Worm (Caenorhabditis elegans) whole organism, L4/young adult: ENCODE measurements around the gene C28D4.5.
A peak's percentile ranks its signal among the peaks of the same experiment; 100 is the strongest.
"Not testable (repeated sequence)": the region's sequence is repeated elsewhere in the genome, so short reads cannot be mapped to it uniquely, and the experiment has no call there.

ENCODE experiments used
- W03F9.2 ChIP-seq: fragments of 150-350 bp; optimal IDR thresholded peaks from 2 replicates; lab custom pipeline; 2014; ENCODE audit warnings: missing biosample characterization, missing genetic modification characterization
- dao-5 ChIP-seq: sonication (generic microtip); optimal IDR thresholded peaks from 2 replicates; lab custom pipeline; 2016; ENCODE audit warnings: missing genotype, missing genetic modification characterization, moderate library complexity, missing compliant biosample characterization
- him-1 ChIP-seq: sonication (generic microtip); optimal IDR thresholded peaks from 2 replicates; lab custom pipeline; 2016; ENCODE audit warnings: missing genotype, missing genetic modification reagents, missing genetic modification characterization, missing compliant biosample characterization

The C28D4.5 gene

DNA sequence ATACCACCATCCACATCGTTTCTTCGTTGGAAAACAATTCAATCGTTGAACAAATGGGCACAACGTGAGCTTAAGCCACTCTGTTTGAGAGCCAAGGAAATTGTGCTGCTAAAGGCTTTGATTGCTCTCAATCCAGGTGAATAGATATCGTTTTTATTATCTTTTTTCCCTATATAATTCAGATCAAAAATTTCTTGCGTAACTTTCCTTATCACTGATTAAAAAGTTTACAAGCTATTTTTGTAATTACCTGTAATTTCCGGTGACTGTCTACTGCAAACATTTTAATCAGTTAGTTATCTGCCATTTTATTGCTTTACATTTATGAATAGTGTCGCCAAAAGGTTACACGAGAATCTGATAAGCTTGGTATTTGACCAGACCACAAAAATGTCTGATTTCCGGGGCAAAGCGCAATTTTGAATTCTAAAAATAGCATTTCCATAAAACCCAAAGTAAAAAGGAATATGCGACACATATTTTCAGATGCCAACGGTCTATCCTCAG is 16.1 kb upstream of the C28D4.5 start:
- TF ChIP-seq W03F9.2 (tag; lab: Kevin White, UChicago) (no peak), dao-5 (tag; lab: Kevin White, UChicago) (no peak), him-1 (tag; lab: Kevin White, UChicago) (no peak)

ce11 chrIV:9761751-9762150 is 15.1 kb upstream of the C28D4.5 start:
- no peak for TF ChIP-seq him-1 (tag; lab: Kevin White, UChicago)
- no peak for TF ChIP-seq dao-5 (tag; lab: Kevin White, UChicago)
- no peak for TF ChIP-seq W03F9.2 (tag; lab: Kevin White, UChicago)

DNA sequence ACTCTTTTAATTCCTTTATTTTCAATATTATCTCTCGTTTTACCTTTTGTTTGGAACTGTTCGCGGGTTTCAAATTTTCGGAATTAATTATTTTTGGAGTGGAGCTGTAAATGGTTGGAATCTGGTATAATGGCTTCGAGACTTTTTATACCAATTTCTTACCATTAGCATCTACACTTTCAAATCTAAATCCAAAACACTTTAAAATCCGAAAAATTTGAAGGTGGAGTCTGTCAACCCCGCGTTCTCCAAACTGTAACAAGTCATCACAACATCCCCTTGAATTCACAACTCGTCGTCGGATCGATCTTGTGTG is 10.7 kb upstream of the C28D4.5 start, which contains the start of gene nhr-97:
Gene nhr-97, plus strand, starts transcription at position 217 of the 316 bp plus-strand sequence.
- TF ChIP-seq W03F9.2 (tag; lab: Kevin White, UChicago) (no peak), dao-5 (tag; lab: Kevin White, UChicago) (no peak), him-1 (tag; lab: Kevin White, UChicago) (no peak)

- TF ChIP-seq him-1 (tag; lab: Kevin White, UChicago) (no peak), W03F9.2 (tag; lab: Kevin White, UChicago) (peak; percentile 41)
Measured at ce11 chrIV:9756647-9757424, 10.2 kb upstream of the C28D4.5 start.

DNA sequence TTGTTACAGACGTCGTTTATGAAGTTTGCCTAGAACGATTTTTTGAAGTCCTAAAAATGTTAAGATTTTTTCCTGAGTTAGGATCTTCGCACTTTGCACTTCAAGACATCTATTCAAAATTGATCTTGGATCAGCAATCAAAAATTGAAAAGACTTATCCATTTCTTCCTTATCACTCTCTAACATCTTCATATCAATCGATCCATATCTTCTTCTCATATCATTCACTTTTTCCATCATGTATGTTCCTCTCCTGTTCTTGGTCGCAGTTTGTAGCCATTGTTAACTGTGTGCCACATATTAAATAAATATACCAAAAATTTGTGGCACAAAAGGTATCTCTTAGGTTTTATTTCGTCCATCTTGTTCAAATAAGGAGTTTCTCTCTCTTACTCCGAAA is 9.1 kb upstream of the C28D4.5 start:
- TF ChIP-seq dao-5 (tag; lab: Kevin White, UChicago) (no peak), him-1 (tag; lab: Kevin White, UChicago) (no peak), W03F9.2 (tag; lab: Kevin White, UChicago) (no peak)

DNA sequence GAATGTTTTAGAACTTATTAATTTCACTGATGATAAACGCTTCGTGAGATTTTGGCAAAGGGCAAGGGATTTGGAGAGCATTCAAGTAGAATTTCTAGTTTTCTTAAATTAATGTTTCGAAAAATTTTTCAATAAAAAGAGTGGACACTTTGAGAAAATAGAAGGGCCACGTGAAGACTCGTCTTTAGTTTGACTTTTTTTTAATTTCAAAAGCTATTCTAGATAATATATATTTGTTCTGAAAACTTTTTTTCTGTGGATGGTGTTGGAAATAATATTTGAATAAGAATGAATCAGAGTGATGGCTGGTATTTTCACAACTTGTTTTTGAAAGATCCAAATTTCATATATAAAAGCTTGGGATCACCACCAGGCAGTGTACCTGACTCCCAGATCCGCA is 1.7 kb upstream of the C28D4.5 start, which contains the start of gene C28D4.8:
Gene C28D4.8, minus strand, starts transcription at position 101 of the 400 bp plus-strand sequence.
- no peak for TF ChIP-seq W03F9.2 (tag; lab: Kevin White, UChicago)
- no peak for TF ChIP-seq dao-5 (tag; lab: Kevin White, UChicago)
- no peak for TF ChIP-seq him-1 (tag; lab: Kevin White, UChicago)

DNA sequence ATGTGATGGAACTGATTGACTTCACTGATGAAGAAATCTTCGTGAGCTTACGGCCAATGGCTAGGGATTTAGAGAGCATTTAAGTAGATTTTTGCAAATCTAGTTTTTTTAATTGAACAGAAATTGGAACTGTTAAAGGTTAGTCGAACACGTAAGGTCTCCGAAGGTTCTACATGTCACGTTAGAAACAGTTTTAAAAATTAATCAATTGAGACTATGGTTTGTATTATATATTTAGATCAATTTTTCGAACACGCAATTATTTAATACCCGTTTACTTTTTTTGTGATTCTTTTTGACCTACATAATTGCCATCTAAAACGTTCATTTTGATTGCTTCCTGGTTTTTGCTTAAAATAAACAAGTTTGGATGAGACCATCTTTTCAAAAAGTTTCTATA is 1.8 kb downstream of the C28D4.5 start, which contains the start of gene C28D4.4:
Gene C28D4.4, minus strand, starts transcription at position 101 of the 400 bp plus-strand sequence.
- TF ChIP-seq W03F9.2 (tag; lab: Kevin White, UChicago): no peak
- TF ChIP-seq dao-5 (tag; lab: Kevin White, UChicago): no peak
- TF ChIP-seq him-1 (tag; lab: Kevin White, UChicago): no peak

DNA sequence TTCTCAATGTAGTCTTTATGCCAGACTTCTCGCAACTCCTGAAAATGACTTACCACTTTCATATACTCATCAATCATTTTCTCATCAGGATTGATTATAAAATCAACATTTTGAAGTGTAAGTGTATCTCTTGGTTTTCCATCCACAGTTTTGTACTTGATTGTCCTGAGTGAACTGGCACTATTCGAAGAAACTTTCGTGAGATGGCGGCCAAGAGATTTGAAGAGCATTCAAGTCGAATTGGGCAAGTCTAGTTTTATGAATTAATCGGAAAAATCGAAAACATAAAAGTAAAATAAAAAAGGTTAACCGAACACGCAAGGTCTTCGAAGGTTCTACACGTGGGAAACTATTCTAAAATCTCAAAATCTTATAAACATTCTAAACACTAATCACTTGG is 3.8 kb downstream of the C28D4.5 start, which contains the start of gene C28D4.7:
Gene C28D4.7, minus strand, starts transcription at position 265 of the 400 bp plus-strand sequence.
- TF ChIP-seq dao-5 (tag; lab: Kevin White, UChicago): no peak
- TF ChIP-seq him-1 (tag; lab: Kevin White, UChicago): no peak
- TF ChIP-seq W03F9.2 (tag; lab: Kevin White, UChicago): no peak

- TF ChIP-seq W03F9.2, dao-5, him-1 (tag; lab: Kevin White, UChicago): not testable (repeated sequence)
Measured at ce11 chrIV:9740851-9741549, 5.7 kb downstream of the C28D4.5 start, which contains the start of gene gln-6. TSS of gene gln-6 (minus strand) at chrIV:9740901.

- TF ChIP-seq W03F9.2 (tag; lab: Kevin White, UChicago) (no peak), him-1 (tag; lab: Kevin White, UChicago) (no peak), dao-5 (tag; lab: Kevin White, UChicago) (no peak)
Measured at ce11 chrIV:9739001-9739400, 7.7 kb downstream of the C28D4.5 start.

DNA sequence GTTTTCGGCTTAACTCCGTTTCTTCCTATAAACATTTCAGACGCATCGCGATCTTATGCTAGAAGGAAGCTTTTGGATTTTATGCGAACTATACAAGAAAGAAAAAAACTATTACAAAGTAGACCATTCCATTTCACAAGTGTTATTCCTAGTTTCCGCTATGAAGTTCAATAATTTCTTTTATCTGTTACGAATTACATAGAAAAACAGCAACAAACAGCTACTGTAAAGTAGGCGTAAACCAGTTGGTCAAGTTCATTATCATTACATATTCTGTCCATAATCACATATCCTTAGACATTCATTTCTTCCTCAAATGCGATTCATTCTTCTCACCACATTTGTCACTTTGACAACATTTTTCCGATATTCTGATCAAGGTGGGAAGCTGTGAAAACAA is 8.5 kb downstream of the C28D4.5 start, which contains the start of gene C28D4.10:
Gene C28D4.10, plus strand, starts transcription at position 301 of the 400 bp plus-strand sequence.
- TF ChIP-seq W03F9.2 (tag; lab: Kevin White, UChicago) (no peak), dao-5 (tag; lab: Kevin White, UChicago) (no peak), him-1 (tag; lab: Kevin White, UChicago) (no peak)

DNA sequence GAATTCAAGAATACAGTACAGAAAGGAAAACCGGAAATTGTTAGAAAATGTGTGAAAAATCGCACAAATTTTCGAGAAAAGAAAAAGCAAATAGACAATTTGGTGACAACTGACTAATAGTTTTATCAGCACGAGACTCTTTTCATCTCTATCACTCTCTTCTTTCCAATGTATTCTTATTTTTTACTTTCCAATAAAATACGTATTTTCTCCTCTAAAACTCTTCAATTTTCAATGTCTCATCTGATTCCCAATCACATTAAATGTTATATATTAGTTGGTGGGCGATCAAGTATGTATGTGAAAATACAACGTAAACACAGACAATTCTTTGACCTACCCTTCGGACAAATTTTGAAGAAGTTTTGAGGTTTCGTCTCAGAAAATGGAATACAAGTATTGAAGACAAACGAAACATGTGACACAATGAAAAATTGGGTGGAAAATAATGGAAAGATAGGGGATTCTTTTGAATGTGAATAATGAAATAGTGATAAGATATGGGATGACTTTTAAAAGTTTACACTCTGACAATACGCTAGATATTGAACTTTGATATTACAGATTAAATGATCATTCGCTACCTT is 9.4 kb downstream of the C28D4.5 start, which contains the start of gene cka-1:
Gene cka-1, minus strand, starts transcription at position 418 of the 587 bp plus-strand sequence.
- no peak for TF ChIP-seq W03F9.2 (tag; lab: Kevin White, UChicago)
- TF ChIP-seq dao-5 (tag; lab: Kevin White, UChicago): no peak
- TF ChIP-seq him-1 (tag; lab: Kevin White, UChicago): no peak
